Worm (Caenorhabditis elegans): ENCODE data around the gene K08F8.7.

DNA sequence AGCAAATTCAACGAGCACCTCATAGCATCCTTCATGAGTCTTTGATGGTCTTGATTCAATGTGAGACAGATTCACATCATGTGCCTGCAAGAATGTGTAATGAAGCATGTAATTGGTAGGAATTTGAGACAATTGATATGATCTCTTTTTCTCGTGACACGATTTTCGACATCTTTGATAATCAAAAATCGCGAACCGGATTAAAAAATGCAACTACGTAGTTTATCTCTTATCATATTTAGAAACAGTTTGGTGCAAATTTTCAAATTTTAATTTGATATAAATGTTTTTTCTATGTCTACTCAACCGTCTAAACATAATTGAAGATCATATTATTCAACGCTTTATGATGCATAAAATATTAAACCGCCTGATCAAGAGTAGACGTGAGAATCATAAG lies 9.2 kb upstream of the K08F8.7 start:
- TF ChIP-seq nhr-10 (tag; optimal IDR thresholded peaks at IDR 0.05) (no peak), aly-2 (tag; optimal IDR thresholded peaks at IDR 0.05) (no peak), snpc-4 (tag; optimal IDR thresholded peaks at IDR 0.05) (no peak), ceh-82 (tag; optimal IDR thresholded peaks at IDR 0.05) (no peak), mdl-1 (tag; optimal IDR thresholded peaks at IDR 0.05) (no peak), unc-39 (tag; optimal IDR thresholded peaks at IDR 0.05) (no peak), sem-4 (tag; optimal IDR thresholded peaks at IDR 0.05) (no peak), mab-5 (tag; optimal IDR thresholded peaks at IDR 0.05) (no peak), blmp-1 (tag; optimal IDR thresholded peaks at IDR 0.05; ENCODE audit: insufficient read depth) (no peak), elt-3 (tag; optimal IDR thresholded peaks at IDR 0.05) (no peak), ama-1 (optimal IDR thresholded peaks at IDR 0.05) (no peak)

Data from whole organism, L2 larva.